Worm (Caenorhabditis elegans) whole organism, L4 larva: Measurements from ENCODE around the gene F09C8.1.

Source experiments
- D1046.2 ChIP-seq: fragments of 200-800 bp; sonication (Bioruptor generic); IDR thresholded peaks from 2 replicates; pipeline ENCODE4 v1.3.6; 2022; ENCODE audit warnings: missing genetic modification characterization, missing compliant biosample characterization
- F10B5.3 ChIP-seq: sonication (generic microtip); optimal IDR thresholded peaks from 2 replicates; lab custom pipeline; 2016; ENCODE audit warnings: mild to moderate bottlenecking, missing genetic modification characterization, missing compliant biosample characterization
- F37D6.2 ChIP-seq: sonication (generic microtip); optimal IDR thresholded peaks from 2 replicates; lab custom pipeline; 2016; ENCODE audit warnings: mild to moderate bottlenecking, missing genetic modification characterization, missing compliant biosample characterization
- T20F7.1 ChIP-seq: fragments of 200-800 bp; sonication (Bioruptor generic); optimal IDR thresholded peaks from 2 replicates; lab custom pipeline; 2018; ENCODE audit warnings: mild to moderate bottlenecking, missing genetic modification characterization, missing compliant biosample characterization
- Y105C5A.15 ChIP-seq: fragments of 200-800 bp; sonication (Bioruptor generic); IDR thresholded peaks from 2 replicates; pipeline ENCODE4 v1.3.6; 2022; ENCODE audit warnings: missing genetic modification characterization, missing compliant biosample characterization
- Y48G9A.11 ChIP-seq: fragments of 200-800 bp; sonication (Bioruptor generic); IDR thresholded peaks from 2 replicates; pipeline ENCODE4 v1.3.6; 2022; ENCODE audit warnings: missing genetic modification reagents, missing genetic modification characterization, missing compliant biosample characterization
- Y5F2A.4 ChIP-seq: fragments of 200-800 bp; sonication (Bioruptor generic); optimal IDR thresholded peaks from 2 replicates; lab custom pipeline; 2018; ENCODE audit warnings: mild to moderate bottlenecking, missing genetic modification characterization, missing compliant biosample characterization
- ZK337.2 ChIP-seq: fragments of 200-800 bp; sonication (Bioruptor generic); IDR thresholded peaks from 2 replicates; pipeline ENCODE4 v1.3.6; 2022; ENCODE audit warnings: missing genetic modification reagents, missing genetic modification characterization, missing compliant biosample characterization
- aha-1 ChIP-seq: fragments of 150-350 bp; peaks from one replicate; lab custom pipeline; 2014; ENCODE audit warnings: missing biosample characterization, missing genetic modification characterization
- ama-1 ChIP-seq: fragments of 150-350 bp; optimal IDR thresholded peaks from 2 replicates; lab custom pipeline; 2014; ENCODE audit warnings: inconsistent platforms, mixed read lengths
- arid-1 ChIP-seq: fragments of 200-800 bp; sonication (Bioruptor generic); conservative IDR thresholded peaks from 2 replicates; pipeline ENCODE4 v1.3.6; 2022; ENCODE audit warnings: missing genetic modification reagents, missing genetic modification characterization, missing compliant biosample characterization
- ceh-28 ChIP-seq: fragments of 150-350 bp; optimal IDR thresholded peaks from 2 replicates; lab custom pipeline; 2014; ENCODE audit warnings: missing biosample characterization, missing genetic modification reagents, missing genetic modification characterization
- ceh-32 ChIP-seq: sonication (generic microtip); optimal IDR thresholded peaks from 2 replicates; lab custom pipeline; 2016; ENCODE audit warnings: mild to moderate bottlenecking, missing genetic modification characterization, missing compliant biosample characterization; ENCODE audit not compliant: poor library complexity
- ceh-44 ChIP-seq: fragments of 200-800 bp; sonication (Bioruptor generic); IDR thresholded peaks from 2 replicates; pipeline ENCODE4 v1.3.6; 2022; ENCODE audit warnings: missing genetic modification reagents, missing genetic modification characterization, missing compliant biosample characterization
- ceh-62 ChIP-seq: sonication (generic microtip); optimal IDR thresholded peaks from 2 replicates; lab custom pipeline; 2017; ENCODE audit warnings: missing biosample characterization, missing genetic modification characterization
- ces-1 ChIP-seq: fragments of 150-350 bp; sonication (generic microtip); optimal IDR thresholded peaks from 4 replicates; lab custom pipeline; 2014; ENCODE audit warnings: missing biosample characterization, missing genetic modification reagents, missing genetic modification characterization
- daf-19 ChIP-seq: fragments of 200-800 bp; sonication (Bioruptor generic); conservative IDR thresholded peaks from 2 replicates; pipeline ENCODE4 v1.3.6; 2022; ENCODE audit warnings: missing genetic modification characterization, missing compliant biosample characterization
- daf-8 ChIP-seq: fragments of 200-800 bp; sonication (Bioruptor generic); IDR thresholded peaks from 2 replicates; pipeline ENCODE4 v1.3.6; 2022; ENCODE audit warnings: missing genetic modification characterization, missing compliant biosample characterization
- dmd-9 ChIP-seq: fragments of 200-800 bp; sonication (Bioruptor generic); IDR thresholded peaks from 2 replicates; pipeline ENCODE4 v1.3.6; 2022; ENCODE audit warnings: missing genetic modification reagents, missing genetic modification characterization, missing compliant biosample characterization
- dpl-1 ChIP-seq: fragments of 150-350 bp; optimal IDR thresholded peaks from 2 replicates; lab custom pipeline; 2014; ENCODE audit warnings: missing biosample characterization, missing genetic modification reagents, missing genetic modification characterization
- dve-1 ChIP-seq: sonication (generic microtip); optimal IDR thresholded peaks from 2 replicates; lab custom pipeline; 2017; ENCODE audit warnings: antibody characterized with exemption, mild to moderate bottlenecking, missing genetic modification characterization, missing compliant biosample characterization; ENCODE audit not compliant: insufficient read depth
- egl-27 ChIP-seq: sonication (generic microtip); optimal IDR thresholded peaks from 3 replicates; lab custom pipeline; 2017; ENCODE audit warnings: missing biosample characterization, missing genetic modification reagents, missing genetic modification characterization
- fos-1 ChIP-seq: fragments of 150-350 bp; optimal IDR thresholded peaks from 2 replicates; lab custom pipeline; 2014; ENCODE audit warnings: missing biosample characterization, missing genetic modification characterization
- gei-8 ChIP-seq: fragments of 200-800 bp; sonication (Bioruptor generic); optimal IDR thresholded peaks from 2 replicates; lab custom pipeline; 2018; ENCODE audit warnings: mild to moderate bottlenecking, missing genetic modification characterization, missing compliant biosample characterization
- hlh-11 ChIP-seq: fragments of 200-800 bp; sonication (Bioruptor generic); optimal IDR thresholded peaks from 2 replicates; lab custom pipeline; 2018; ENCODE audit warnings: mild to moderate bottlenecking, missing genetic modification characterization, missing compliant biosample characterization
- hmg-1.1 ChIP-seq: fragments of 200-800 bp; sonication (Bioruptor generic); IDR thresholded peaks from 2 replicates; pipeline ENCODE4 v1.3.6; 2022; ENCODE audit warnings: missing genetic modification reagents, missing genetic modification characterization, missing compliant biosample characterization
- lin-1 ChIP-seq: fragments of 200-800 bp; sonication (Bioruptor generic); IDR thresholded peaks from 2 replicates; pipeline ENCODE4 v1.3.6; 2022; ENCODE audit warnings: missing genetic modification reagents, missing genetic modification characterization, missing compliant biosample characterization
- lin-15B ChIP-seq: fragments of 150-350 bp; sonication (generic microtip); optimal IDR thresholded peaks from 3 replicates; lab custom pipeline; 2014; ENCODE audit warnings: missing biosample characterization, missing genetic modification characterization
- lin-29 ChIP-seq: fragments of 200-800 bp; sonication (Bioruptor generic); IDR thresholded peaks from 2 replicates; pipeline ENCODE4 v1.3.6; 2022; ENCODE audit warnings: missing genetic modification reagents, missing genetic modification characterization, missing compliant biosample characterization
- lir-3 ChIP-seq: sonication (generic microtip); optimal IDR thresholded peaks from 2 replicates; lab custom pipeline; 2016; ENCODE audit warnings: mild to moderate bottlenecking, missing genetic modification characterization, missing compliant biosample characterization
- lsy-2 ChIP-seq, 2 experiments: fragments of 150-350 bp in 1 of 2; sonication (generic microtip) in 1 of 2; optimal IDR thresholded peaks; 2 replicates each; lab custom pipeline; 2014 to 2017; ENCODE audit warnings: missing biosample characterization in 2 of 2, missing genetic modification characterization in 2 of 2
- madf-9 ChIP-seq: fragments of 200-800 bp; sonication (Bioruptor generic); conservative IDR thresholded peaks from 2 replicates; pipeline ENCODE4 v1.3.6; 2022; ENCODE audit warnings: missing genetic modification reagents, missing genetic modification characterization, missing compliant biosample characterization
- mep-1 ChIP-seq: fragments of 150-350 bp; sonication (generic microtip); optimal IDR thresholded peaks from 3 replicates; lab custom pipeline; 2014; ENCODE audit warnings: missing biosample characterization, missing genetic modification characterization
- mes-2 ChIP-seq: sonication (generic microtip); optimal IDR thresholded peaks from 2 replicates; lab custom pipeline; 2016; ENCODE audit warnings: missing genotype, mild to moderate bottlenecking, missing genetic modification characterization, missing compliant biosample characterization; ENCODE audit not compliant: poor library complexity, severe bottlenecking
- nhr-10 ChIP-seq: fragments of 150-350 bp; optimal IDR thresholded peaks from 2 replicates; lab custom pipeline; 2014; ENCODE audit warnings: missing biosample characterization, missing genetic modification characterization
- nhr-11 ChIP-seq: fragments of 150-350 bp; optimal IDR thresholded peaks from 2 replicates; lab custom pipeline; 2014; ENCODE audit warnings: missing biosample characterization, missing genetic modification characterization
- nhr-111 ChIP-seq: fragments of 200-800 bp; sonication (Bioruptor generic); optimal IDR thresholded peaks from 2 replicates; lab custom pipeline; 2018; ENCODE audit warnings: mild to moderate bottlenecking, missing genetic modification characterization, missing compliant biosample characterization
- nhr-25 ChIP-seq: sonication (generic microtip); optimal IDR thresholded peaks from 2 replicates; lab custom pipeline; 2017; ENCODE audit warnings: missing genetic modification characterization, mild to moderate bottlenecking, missing compliant biosample characterization, antibody characterized with exemption, moderate library complexity, borderline replicate concordance; ENCODE audit not compliant: insufficient read depth
- nhr-28 ChIP-seq: fragments of 150-350 bp; optimal IDR thresholded peaks from 2 replicates; lab custom pipeline; 2014; ENCODE audit warnings: missing biosample characterization, missing genetic modification characterization
- php-3 ChIP-seq: fragments of 200-800 bp; sonication (Bioruptor generic); IDR thresholded peaks from 2 replicates; pipeline ENCODE4 v1.3.6; 2022; ENCODE audit warnings: missing genetic modification reagents, missing genetic modification characterization, missing compliant biosample characterization
- pqm-1 ChIP-seq: sonication (generic microtip); optimal IDR thresholded peaks from 2 replicates; lab custom pipeline; 2017; ENCODE audit warnings: missing biosample characterization, missing genetic modification characterization
- saeg-2 ChIP-seq: fragments of 200-800 bp; sonication (Bioruptor generic); IDR thresholded peaks from 2 replicates; pipeline ENCODE4 v1.3.6; 2022; ENCODE audit warnings: missing genetic modification reagents, missing genetic modification characterization, missing compliant biosample characterization
- snpc-1.2 ChIP-seq: fragments of 200-800 bp; sonication (Bioruptor generic); IDR thresholded peaks from 2 replicates; pipeline ENCODE4 v1.3.6; 2022; ENCODE audit warnings: missing genetic modification reagents, missing genetic modification characterization, missing compliant biosample characterization
- snpc-4 ChIP-seq: fragments of 150-350 bp; optimal IDR thresholded peaks from 2 replicates; lab custom pipeline; 2014; ENCODE audit warnings: missing biosample characterization, missing genetic modification characterization
- spr-1 ChIP-seq: sonication (generic microtip); optimal IDR thresholded peaks from 2 replicates; lab custom pipeline; 2016; ENCODE audit warnings: mild to moderate bottlenecking, missing genetic modification characterization, missing compliant biosample characterization
- spr-3 ChIP-seq: fragments of 200-800 bp; sonication (Bioruptor generic); optimal IDR thresholded peaks from 2 replicates; lab custom pipeline; 2018; ENCODE audit warnings: mild to moderate bottlenecking, missing genetic modification characterization, missing compliant biosample characterization
- unc-62 ChIP-seq, 3 experiments: fragments of 150-350 bp in 1 of 3; sonication (generic microtip); optimal IDR thresholded peaks in 2 of 3; peaks in 1 of 3; 1 replicate in 1 of 3; 2 replicates in 2 of 3; lab custom pipeline; 2014 to 2017; ENCODE audit warnings: missing biosample characterization in 3 of 3, missing genetic modification characterization in 3 of 3, missing genetic modification reagents in 3 of 3, missing genotype in 1 of 3
- vab-7 ChIP-seq: fragments of 200-800 bp; sonication (Bioruptor generic); IDR thresholded peaks from 2 replicates; pipeline ENCODE4 v1.3.6; 2022; ENCODE audit warnings: missing genetic modification reagents, missing genetic modification characterization, missing compliant biosample characterization
- zfp-2 ChIP-seq: sonication (generic microtip); optimal IDR thresholded peaks from 2 replicates; lab custom pipeline; 2016; ENCODE audit warnings: mild to moderate bottlenecking, missing genetic modification characterization, missing compliant biosample characterization
- zip-2 ChIP-seq: fragments of 150-350 bp; optimal IDR thresholded peaks from 2 replicates; lab custom pipeline; 2014; ENCODE audit warnings: missing biosample characterization, missing genetic modification characterization
- ztf-11 ChIP-seq: fragments of 150-350 bp; optimal IDR thresholded peaks from 2 replicates; lab custom pipeline; 2014; ENCODE audit warnings: missing biosample characterization, missing genetic modification characterization
- ztf-7 ChIP-seq: fragments of 150-350 bp; optimal IDR thresholded peaks from 2 replicates; lab custom pipeline; 2014; ENCODE audit warnings: missing biosample characterization, missing genetic modification characterization

The F09C8.1 gene

DNA sequence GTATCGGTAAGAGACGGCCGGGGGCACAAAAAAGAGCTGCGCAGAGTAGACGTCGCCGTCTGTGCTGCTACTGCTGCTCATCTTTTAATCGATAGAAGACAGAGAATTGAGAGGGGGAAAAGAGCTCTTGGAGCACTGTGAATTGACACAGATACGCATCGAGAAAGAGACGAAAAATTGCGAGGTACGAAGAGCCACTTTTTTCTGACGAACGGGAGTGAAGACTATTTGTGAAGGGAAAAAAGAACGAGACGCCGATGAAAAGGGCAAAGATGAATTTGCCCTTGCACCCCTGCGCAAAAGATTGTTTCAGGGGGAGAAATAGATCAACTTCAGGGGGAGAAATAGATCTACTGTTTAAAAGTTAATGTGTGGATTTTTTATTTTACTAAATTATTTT lies 38.9 kb upstream of the F09C8.1 start:
- TF ChIP-seq snpc-1.2 (GFP tag; lab: Robert Waterston, UW) (no peak), zip-2 (tag; lab: Kevin White, UChicago) (no peak), snpc-4 (tag; lab: Kevin White, UChicago) (no peak), nhr-10 (tag; lab: Kevin White, UChicago) (no peak), ztf-11 (tag; lab: Kevin White, UChicago) (no peak), ceh-32 (tag; lab: Kevin White, UChicago) (no peak), ama-1 (no peak), Y105C5A.15 (no peak), lin-1 (GFP tag; lab: Robert Waterston, UW) (no peak), lin-15B (tag; lab: Kevin White, UChicago) (no peak), fos-1 (no peak), gei-8 (GFP tag; lab: Kevin White, UChicago) (no peak), ZK337.2 (GFP tag; lab: Robert Waterston, UW) (no peak), T20F7.1 (no peak), unc-62 (GFP tag; optimal IDR thresholded peaks at IDR 0.05 in 1 of 2; lab: Kevin White, UChicago) (no peak), unc-62 (tag; optimal IDR thresholded peaks at IDR 0.05; lab: Kevin White, UChicago) (no peak), hlh-11 (tag; lab: Kevin White, UChicago) (peak; percentile 27), nhr-25 (no peak), dve-1 (tag; lab: Kevin White, UChicago) (peak; percentile 13), ceh-62 (tag; lab: Kevin White, UChicago) (no peak), spr-1 (tag; lab: Kevin White, UChicago) (no peak), dmd-9 (GFP tag; lab: Robert Waterston, UW) (no peak), zfp-2 (peak; percentile 0), lin-29 (GFP tag; lab: Robert Waterston, UW) (no peak), nhr-28 (tag; lab: Kevin White, UChicago) (peak; percentile 17), hmg-1.1 (GFP tag; lab: Robert Waterston, UW) (peak; percentile 89), mes-2 (tag; lab: Kevin White, UChicago) (peak; percentile 60), madf-9 (no peak), F10B5.3 (tag; lab: Kevin White, UChicago) (no peak), egl-27 (no peak), daf-8 (GFP tag; lab: Robert Waterston, UW) (no peak), aha-1 (tag; lab: Kevin White, UChicago) (peak; percentile 90), spr-3 (no peak), vab-7 (peak; percentile 54; the same call in 1 of the 2 replicates), arid-1 (GFP tag; lab: Robert Waterston, UW) (no peak), F37D6.2 (tag; lab: Kevin White, UChicago) (peak; percentile 88), daf-19 (GFP tag; lab: Robert Waterston, UW) (no peak), ces-1 (GFP tag; lab: Kevin White, UChicago) (no peak), mep-1 (peak; percentile 75), lir-3 (tag; lab: Kevin White, UChicago) (no peak), ztf-7 (tag; lab: Kevin White, UChicago) (no peak), ceh-44 (GFP tag; lab: Robert Waterston, UW) (no peak), nhr-111 (GFP tag; lab: Kevin White, UChicago) (no peak), Y48G9A.11 (no peak), ceh-28 (tag; lab: Kevin White, UChicago) (peak; percentile 13), D1046.2 (no peak), php-3 (no peak), Y5F2A.4 (GFP tag; lab: Kevin White, UChicago) (no peak), saeg-2 (GFP tag; lab: Robert Waterston, UW) (no peak), nhr-11 (tag; lab: Kevin White, UChicago) (no peak), dpl-1 (GFP tag; lab: Kevin White, UChicago) (no peak), pqm-1 (tag; lab: Kevin White, UChicago) (no peak), lsy-2 (tag; optimal IDR thresholded peaks at IDR 0.05; lab: Kevin White, UChicago) (peak; percentile 52 to 62)
